Worm (Caenorhabditis elegans) whole organism, L2 larva: ENCODE results near the gene F12A10.9.
"Not testable (repeated sequence)": the region's sequence is repeated elsewhere in the genome, so short reads cannot be mapped to it uniquely, and the experiment has no call there.

Source experiments
- C34F6.9 ChIP-seq: fragments of 150-350 bp; optimal IDR thresholded peaks from 2 replicates; lab custom pipeline; 2014; ENCODE audit warnings: missing biosample characterization, missing genetic modification characterization
- F13H6.1 ChIP-seq: sonication (generic microtip); optimal IDR thresholded peaks from 2 replicates; lab custom pipeline; 2016; ENCODE audit warnings: missing genetic modification characterization, missing compliant biosample characterization
- R02D3.7 ChIP-seq: fragments of 150-350 bp; optimal IDR thresholded peaks from 2 replicates; lab custom pipeline; 2014; ENCODE audit warnings: missing biosample characterization, missing genetic modification characterization
- Y55F3AM.14 ChIP-seq: fragments of 200-800 bp; sonication (Bioruptor generic); optimal IDR thresholded peaks from 2 replicates; lab custom pipeline; 2018; ENCODE audit warnings: mild to moderate bottlenecking, missing genetic modification characterization, missing compliant biosample characterization
- ZK546.5 ChIP-seq: sonication (generic microtip); optimal IDR thresholded peaks from 2 replicates; lab custom pipeline; 2017; ENCODE audit warnings: missing biosample characterization, missing genetic modification characterization
- alr-1 ChIP-seq: fragments of 150-350 bp; optimal IDR thresholded peaks from 2 replicates; lab custom pipeline; 2014; ENCODE audit warnings: missing biosample characterization, missing genetic modification characterization
- aly-2 ChIP-seq: fragments of 150-350 bp; optimal IDR thresholded peaks from 2 replicates; lab custom pipeline; 2014; ENCODE audit warnings: missing biosample characterization, missing genetic modification characterization
- ama-1 ChIP-seq: fragments of 150-350 bp; optimal IDR thresholded peaks from 2 replicates; lab custom pipeline; 2018; ENCODE audit warnings: inconsistent platforms
- blmp-1 ChIP-seq: sonication (generic microtip); optimal IDR thresholded peaks from 2 replicates; lab custom pipeline; 2017; ENCODE audit warnings: missing genetic modification characterization, mild to moderate bottlenecking, missing compliant biosample characterization, antibody characterized with exemption, moderate library complexity; ENCODE audit not compliant: insufficient read depth
- ceh-82 ChIP-seq: fragments of 150-350 bp; optimal IDR thresholded peaks from 2 replicates; lab custom pipeline; 2014; ENCODE audit warnings: missing biosample characterization, missing genetic modification characterization
- crh-2 ChIP-seq: sonication (generic microtip); optimal IDR thresholded peaks from 2 replicates; lab custom pipeline; 2017; ENCODE audit warnings: missing biosample characterization, missing genetic modification characterization
- egl-27 ChIP-seq: sonication (generic microtip); optimal IDR thresholded peaks from 3 replicates; lab custom pipeline; 2017; ENCODE audit warnings: missing biosample characterization, missing genetic modification reagents, missing genetic modification characterization
- elt-1 ChIP-seq: fragments of 150-350 bp; optimal IDR thresholded peaks from 2 replicates; lab custom pipeline; 2014; ENCODE audit warnings: missing biosample characterization, missing genetic modification characterization
- elt-3 ChIP-seq: sonication (generic microtip); optimal IDR thresholded peaks from 2 replicates; lab custom pipeline; 2017; ENCODE audit warnings: missing biosample characterization, missing genetic modification characterization
- fos-1 ChIP-seq: fragments of 150-350 bp; optimal IDR thresholded peaks from 2 replicates; lab custom pipeline; 2014; ENCODE audit warnings: missing biosample characterization, missing genetic modification characterization
- lin-39 ChIP-seq: fragments of 150-350 bp; optimal IDR thresholded peaks from 2 replicates; lab custom pipeline; 2014; ENCODE audit warnings: missing biosample characterization, missing genetic modification reagents, missing genetic modification characterization
- lsy-2 ChIP-seq, 2 experiments: fragments of 150-350 bp in 1 of 2; sonication (generic microtip) in 1 of 2; optimal IDR thresholded peaks; 2 replicates each; lab custom pipeline; 2014 to 2017; ENCODE audit warnings: missing biosample characterization in 2 of 2, missing genetic modification characterization in 2 of 2
- mab-5 ChIP-seq: fragments of 150-350 bp; optimal IDR thresholded peaks from 2 replicates; lab custom pipeline; 2014; ENCODE audit warnings: missing biosample characterization, missing genetic modification characterization
- nhr-12 ChIP-seq: fragments of 150-350 bp; optimal IDR thresholded peaks from 2 replicates; lab custom pipeline; 2014; ENCODE audit warnings: missing biosample characterization, missing genetic modification characterization
- nhr-129 ChIP-seq: fragments of 150-350 bp; optimal IDR thresholded peaks from 2 replicates; lab custom pipeline; 2014; ENCODE audit warnings: missing biosample characterization, missing genetic modification characterization
- nhr-21 ChIP-seq: fragments of 150-350 bp; optimal IDR thresholded peaks from 2 replicates; lab custom pipeline; 2014; ENCODE audit warnings: missing biosample characterization, missing genetic modification characterization
- nhr-25 ChIP-seq: fragments of 150-350 bp; sonication (generic microtip); optimal IDR thresholded peaks from 3 replicates; lab custom pipeline; 2014; ENCODE audit warnings: missing biosample characterization, missing genetic modification characterization
- nhr-77 ChIP-seq: fragments of 150-350 bp; optimal IDR thresholded peaks from 2 replicates; lab custom pipeline; 2014; ENCODE audit warnings: missing biosample characterization, missing genetic modification characterization
- peb-1 ChIP-seq: fragments of 150-350 bp; optimal IDR thresholded peaks from 2 replicates; lab custom pipeline; 2014; ENCODE audit warnings: missing biosample characterization, missing genetic modification characterization
- skn-1 ChIP-seq: sonication (generic microtip); optimal IDR thresholded peaks from 2 replicates; lab custom pipeline; 2017; ENCODE audit warnings: missing biosample characterization, missing genetic modification characterization
- unc-39 ChIP-seq: fragments of 150-350 bp; optimal IDR thresholded peaks from 2 replicates; lab custom pipeline; 2014; ENCODE audit warnings: missing biosample characterization, missing genetic modification characterization
- unc-55 ChIP-seq: fragments of 150-350 bp; sonication (generic microtip); optimal IDR thresholded peaks from 3 replicates; lab custom pipeline; 2014; ENCODE audit warnings: missing biosample characterization, missing genetic modification reagents, missing genetic modification characterization
- ztf-11 ChIP-seq: sonication (generic microtip); optimal IDR thresholded peaks from 2 replicates; lab custom pipeline; 2017; ENCODE audit warnings: missing biosample characterization, missing genetic modification characterization
- ztf-4 ChIP-seq: fragments of 150-350 bp; optimal IDR thresholded peaks from 2 replicates; lab custom pipeline; 2014; ENCODE audit warnings: missing biosample characterization, missing genetic modification characterization

Gene F12A10.9

DNA sequence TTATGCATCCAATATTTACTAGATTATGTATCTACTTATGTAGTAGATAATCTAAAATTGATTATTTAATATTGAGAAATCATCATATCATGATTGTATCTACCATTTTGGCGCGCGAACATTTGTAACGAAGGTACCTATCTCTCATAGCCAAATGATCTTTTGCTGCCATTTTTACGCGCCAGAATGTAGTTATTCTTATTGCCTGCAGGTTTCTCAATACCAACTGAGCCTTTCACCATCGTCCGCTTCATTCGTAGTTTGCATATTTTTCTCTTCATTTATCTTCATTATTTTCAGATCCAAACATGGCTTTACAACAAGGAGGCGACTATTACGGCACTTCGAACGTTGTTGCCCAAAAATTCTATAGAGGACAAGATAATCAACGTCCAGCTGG lies 29.4 kb downstream of the F12A10.9 start, which contains the start of gene ZK177.1:
Gene ZK177.1 (plus strand): TSS at position 301 of the 400 bp plus-strand sequence.
- TF ChIP-seq Y55F3AM.14 (GFP tag; lab: Kevin White, UChicago) (no peak), ztf-11 (tag; lab: Kevin White, UChicago) (no peak), alr-1 (tag; lab: Kevin White, UChicago) (no peak), unc-55 (no peak)

DNA sequence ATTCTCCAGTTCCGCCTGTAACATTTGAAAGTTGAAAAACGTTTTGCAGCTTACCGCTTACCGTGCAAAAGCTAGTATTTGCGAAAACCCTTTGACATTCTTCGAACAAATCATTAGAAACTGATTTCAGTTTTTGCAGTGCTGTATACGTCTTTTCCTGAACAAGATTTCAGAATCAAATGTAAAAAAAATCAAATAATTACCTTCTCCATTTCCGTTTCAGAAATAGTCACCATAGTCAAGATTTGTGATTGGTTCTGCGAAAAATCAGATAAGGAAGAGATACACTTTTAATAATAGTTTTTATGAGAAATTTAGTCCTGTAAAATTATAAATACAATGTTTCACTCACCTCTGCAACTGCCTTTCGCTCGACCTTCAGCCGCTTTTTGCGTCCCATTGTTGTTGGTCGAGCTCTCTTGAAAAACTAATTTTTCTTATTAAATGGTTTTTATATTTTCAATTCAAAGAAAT lies 33.4 kb downstream of the F12A10.9 start, which contains the start of gene C17C3.9:
Gene C17C3.9 (minus strand): TSS at position 424 of the 474 bp plus-strand sequence.
- TF ChIP-seq aly-2 (tag; lab: Kevin White, UChicago) (no peak), ceh-82 (tag; lab: Kevin White, UChicago) (no peak), unc-39 (tag; lab: Kevin White, UChicago) (no peak), lsy-2 (tag; optimal IDR thresholded peaks at IDR 0.05; lab: Kevin White, UChicago) (no peak), ZK546.5 (tag; lab: Kevin White, UChicago) (no peak), peb-1 (tag; lab: Kevin White, UChicago) (no peak), mab-5 (tag; lab: Kevin White, UChicago) (no peak), fos-1 (tag; lab: Kevin White, UChicago) (no peak)

DNA sequence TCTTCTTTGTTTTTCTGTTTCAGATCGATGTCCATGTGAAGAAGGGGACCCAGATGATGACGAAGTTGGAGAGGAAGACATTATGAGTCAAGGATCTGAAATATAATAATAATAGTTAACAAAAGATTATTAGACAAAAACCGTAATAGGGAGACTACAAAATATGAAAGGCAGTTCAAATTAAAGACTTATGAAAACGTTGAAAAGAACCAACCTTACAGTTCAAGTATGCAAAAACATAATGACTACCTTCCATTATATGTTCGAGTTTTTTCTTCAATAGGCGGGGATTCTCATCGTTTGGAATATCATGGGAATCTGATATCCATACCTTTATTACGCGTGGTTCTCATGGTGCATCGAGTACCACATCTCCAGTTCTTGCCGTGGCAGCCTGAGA lies 35.2 kb downstream of the F12A10.9 start, which contains the start of gene hlh-26:
Gene hlh-26 (minus strand): TSS at position 101 of the 400 bp plus-strand sequence.
- TF ChIP-seq elt-1, result no peak
- no peak for TF ChIP-seq nhr-12 (tag; lab: Kevin White, UChicago)
- TF ChIP-seq fos-1 (tag; lab: Kevin White, UChicago), result no peak
- no peak for TF ChIP-seq mab-5 (tag; lab: Kevin White, UChicago)
- TF ChIP-seq egl-27 (tag; lab: Kevin White, UChicago), result no peak
- no peak for TF ChIP-seq C34F6.9 (tag; lab: Kevin White, UChicago)
- no peak for TF ChIP-seq ama-1 (lab: Kevin White, UChicago)
- no peak for TF ChIP-seq skn-1

DNA sequence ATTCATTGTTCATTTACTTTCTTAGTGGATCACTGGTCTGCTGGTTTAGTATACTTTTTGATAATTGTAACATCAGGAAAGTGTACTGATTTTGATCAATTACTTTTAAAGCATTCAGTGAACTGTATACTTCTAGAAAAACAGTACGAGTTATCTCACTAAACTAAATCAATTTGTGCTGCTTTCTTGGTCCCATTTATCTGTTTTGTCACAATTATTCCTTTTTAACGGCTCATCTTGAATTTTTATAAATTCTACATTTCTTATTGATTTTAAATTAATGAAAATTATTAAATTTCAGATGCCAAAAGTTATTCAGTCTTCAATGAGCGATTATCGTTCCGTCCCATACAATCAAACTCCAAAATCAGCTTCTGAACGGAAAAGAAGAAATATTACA lies 36.5 kb downstream of the F12A10.9 start, which contains the start of gene hlh-25:
Gene hlh-25 (plus strand): TSS at position 301 of the 400 bp plus-strand sequence.
- not testable (repeated sequence) for TF ChIP-seq lin-39 (tag; lab: Kevin White, UChicago); nhr-25; crh-2

DNA sequence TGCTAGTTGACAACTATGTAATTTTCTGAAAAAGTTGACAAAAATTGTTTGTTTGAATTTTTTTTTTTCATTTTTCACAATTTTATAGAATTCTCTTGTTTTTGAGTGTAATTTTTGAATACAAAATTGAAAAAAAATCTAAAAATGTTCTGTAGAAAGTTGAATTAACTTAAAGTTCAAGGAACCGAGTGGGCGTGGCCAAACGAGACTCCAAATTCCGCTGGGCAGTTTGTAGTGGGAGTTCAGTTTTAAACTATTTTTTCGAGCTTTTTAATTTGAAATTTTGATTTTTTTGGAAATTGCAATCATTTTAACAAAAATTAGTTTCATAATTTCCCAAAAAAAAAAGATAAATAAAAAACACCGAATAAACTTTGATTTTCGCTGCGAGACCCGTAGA lies 38.6 kb downstream of the F12A10.9 start:
- TF ChIP-seq nhr-21, result no peak
- no peak for TF ChIP-seq unc-55
- no peak for TF ChIP-seq ZK546.5 (tag; lab: Kevin White, UChicago)
- TF ChIP-seq blmp-1 (tag; lab: Kevin White, UChicago), result no peak
- no peak for TF ChIP-seq R02D3.7 (tag; lab: Kevin White, UChicago)
- no peak for TF ChIP-seq nhr-12 (tag; lab: Kevin White, UChicago)
- TF ChIP-seq ztf-4, result no peak
- no peak for TF ChIP-seq egl-27 (tag; lab: Kevin White, UChicago)
- no peak for TF ChIP-seq skn-1
- no peak for TF ChIP-seq F13H6.1 (tag; lab: Kevin White, UChicago)
- TF ChIP-seq mab-5 (tag; lab: Kevin White, UChicago), result no peak
- no peak for TF ChIP-seq elt-3 (tag; lab: Kevin White, UChicago)
- TF ChIP-seq nhr-77 (tag; lab: Kevin White, UChicago), result no peak

DNA sequence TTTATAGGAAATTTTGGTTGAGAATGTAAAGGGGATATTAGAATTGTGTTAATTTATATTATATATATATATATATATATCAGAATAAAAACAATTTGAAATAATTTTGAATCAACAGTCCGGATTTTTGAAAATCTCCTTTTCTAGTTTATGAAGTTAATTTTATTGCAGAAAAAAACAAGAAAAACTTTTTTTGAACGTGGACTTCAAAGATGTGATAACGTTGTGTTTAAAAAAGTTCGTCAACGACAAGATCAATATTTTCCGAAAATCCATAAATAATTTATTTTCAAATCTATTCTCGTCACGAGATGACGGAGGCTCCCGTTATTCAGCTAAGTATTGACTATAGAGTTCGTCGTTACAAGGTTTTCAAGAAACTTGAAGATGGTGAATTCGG lies 39.0 kb downstream of the F12A10.9 start, which contains the start of gene C17C3.11:
Gene C17C3.11 (plus strand): TSS at position 301 of the 400 bp plus-strand sequence.
- TF ChIP-seq blmp-1 (tag; lab: Kevin White, UChicago), result no peak
- TF ChIP-seq unc-55, result peak; percentile 46

DNA sequence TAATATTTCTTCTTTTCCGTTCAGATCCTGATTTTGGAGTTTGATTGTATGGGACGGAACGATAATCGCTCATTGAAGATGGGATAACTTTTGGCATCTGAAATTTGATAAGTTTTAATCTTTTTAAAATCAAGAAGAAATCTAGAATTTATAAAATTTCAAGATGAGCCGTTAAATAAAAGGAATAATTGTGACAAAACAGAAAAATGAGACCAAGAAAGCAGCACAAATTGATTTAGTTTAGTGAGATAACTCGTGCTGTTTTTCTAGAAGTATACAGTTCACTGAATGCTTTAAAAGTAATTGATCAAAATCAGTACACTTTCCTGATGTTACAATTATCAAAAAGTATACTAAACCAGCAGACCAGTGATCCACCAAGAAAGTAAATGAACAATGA lies 41.6 kb downstream of the F12A10.9 start, which contains the start of gene hlh-27:
Gene hlh-27 (minus strand): TSS at position 101 of the 400 bp plus-strand sequence.
- TF ChIP-seq egl-27 (tag; lab: Kevin White, UChicago); lsy-2 (tag; optimal IDR thresholded peaks at IDR 0.05; lab: Kevin White, UChicago); nhr-129 (tag; lab: Kevin White, UChicago): not testable (repeated sequence)
